Fruit fly (Drosophila melanogaster): Measurements from ENCODE around the gene mkg-p.

DNA sequence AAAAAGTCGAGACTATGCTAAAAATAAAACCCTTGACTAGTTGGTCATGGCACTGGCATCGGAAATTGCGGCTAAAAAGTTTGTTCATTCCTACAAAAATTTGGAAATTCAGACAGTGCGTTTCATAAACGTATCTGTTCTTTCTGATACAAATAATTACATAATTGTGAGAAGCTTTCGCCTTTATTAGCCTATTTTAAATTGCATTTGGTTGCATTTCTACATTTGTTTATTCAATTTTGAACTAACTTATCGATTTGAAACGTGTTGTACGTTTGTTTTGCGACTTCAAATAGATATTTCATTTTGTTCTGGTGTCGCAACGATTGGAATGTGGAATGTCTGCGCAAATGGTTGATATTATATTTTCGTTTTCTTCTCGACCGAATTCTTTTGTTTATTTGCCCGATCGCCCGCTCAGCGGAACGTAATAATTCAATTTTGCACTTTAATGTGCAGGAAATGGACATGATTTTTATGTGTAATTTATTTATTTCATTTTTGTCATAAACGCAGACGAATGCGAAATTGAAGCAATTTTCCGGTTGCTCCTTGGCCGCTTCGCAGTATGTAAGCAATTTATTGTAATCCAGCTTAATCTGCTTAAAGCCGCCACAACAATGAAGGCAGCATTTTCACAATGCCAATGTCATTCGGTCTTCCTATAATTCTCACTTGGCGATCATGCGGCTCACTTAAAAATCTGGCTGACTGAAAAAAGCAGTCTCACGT, 41.1 kb upstream of the mkg-p start:
- TF ChIP-seq CG3995 (GFP tag; optimal IDR thresholded peaks at IDR 0.05) = no peak
- no peak for TF ChIP-seq CG6272 (GFP tag; IDR thresholded peaks at IDR 0.05)
- TF ChIP-seq CG13123 (GFP tag; optimal IDR thresholded peaks at IDR 0.05) = no peak
- no peak for TF ChIP-seq kni (GFP tag; optimal IDR thresholded peaks at IDR 0.05)
- TF ChIP-seq CG3281 (GFP tag; optimal IDR thresholded peaks at IDR 0.05) = peak; percentile 69

Data from whole organism, embryonic.